Fruit fly (Drosophila melanogaster) S2 (cell line): ENCODE data around the gene Sgs3.

Experiments used
- CG8478 ChIP-seq: fragments of >200 bp; optimal IDR thresholded peaks from 2 replicates; lab custom pipeline; 2018
- CTCF ChIP-seq, 2 experiments: fragments of >200 bp; optimal IDR thresholded peaks; 2 replicates each; lab custom pipeline; 2018

Sgs3 gene

DNA sequence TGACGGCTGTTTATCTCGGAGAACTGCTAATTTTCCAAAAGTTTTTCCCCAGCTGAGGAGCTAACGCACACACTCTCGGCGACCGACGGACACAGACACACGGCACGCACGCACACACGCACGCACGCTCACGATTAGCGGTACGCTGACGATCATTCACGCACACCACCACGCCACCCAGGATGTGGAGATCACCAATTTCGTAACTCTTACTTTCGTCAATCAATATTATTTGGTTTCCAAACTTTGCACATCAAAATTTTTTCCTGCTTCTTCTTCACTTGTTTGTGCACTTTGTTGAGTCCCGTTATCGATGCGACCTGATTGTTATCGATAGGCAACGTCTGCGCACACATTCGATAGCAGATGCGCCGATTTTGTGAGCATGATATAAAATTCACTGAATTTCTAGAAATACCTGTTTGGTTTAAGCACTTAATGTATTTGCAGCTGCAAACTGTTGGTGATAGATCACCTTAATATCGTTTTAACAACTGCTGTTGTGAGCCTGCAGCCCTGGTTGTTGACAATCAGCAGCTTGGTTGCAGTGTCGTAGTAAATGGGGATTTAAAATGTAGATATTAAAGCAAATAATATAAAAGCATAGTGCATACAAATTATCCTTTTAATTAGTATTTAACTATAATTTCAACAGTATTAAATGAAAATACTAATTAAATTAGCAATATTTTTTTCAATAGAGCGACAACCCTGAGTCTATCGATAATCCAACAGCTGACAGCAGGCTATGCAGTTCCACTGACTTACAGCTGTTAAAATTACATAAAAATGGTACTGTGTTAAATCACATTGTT is 50.1 kb downstream of the Sgs3 start, which contains the start of the genes CG7394 and Mob2:
Gene CG7394 (plus strand): TSS at position 51 of the 815 bp plus-strand sequence.
Gene Mob2 (minus strand): TSS at position 288 of the 815 bp plus-strand sequence.
- no peak for TF ChIP-seq CG8478 (lab: Kevin White, UChicago)
- TF ChIP-seq CTCF (optimal IDR thresholded peaks at IDR 0.05; lab: Kevin White, UChicago): peak in 1 of 2 experiments; percentile 36
